Worm (Caenorhabditis elegans) whole organism, L4 larva: Measurements from ENCODE around the gene B0280.11.

Source experiments
- ama-1 ChIP-seq: fragments of 150-350 bp; optimal IDR thresholded peaks from 2 replicates; lab custom pipeline; 2014; ENCODE audit warnings: inconsistent platforms, mixed read lengths
- mep-1 ChIP-seq: fragments of 150-350 bp; sonication (generic microtip); optimal IDR thresholded peaks from 3 replicates; lab custom pipeline; 2014; ENCODE audit warnings: missing biosample characterization, missing genetic modification characterization

DNA sequence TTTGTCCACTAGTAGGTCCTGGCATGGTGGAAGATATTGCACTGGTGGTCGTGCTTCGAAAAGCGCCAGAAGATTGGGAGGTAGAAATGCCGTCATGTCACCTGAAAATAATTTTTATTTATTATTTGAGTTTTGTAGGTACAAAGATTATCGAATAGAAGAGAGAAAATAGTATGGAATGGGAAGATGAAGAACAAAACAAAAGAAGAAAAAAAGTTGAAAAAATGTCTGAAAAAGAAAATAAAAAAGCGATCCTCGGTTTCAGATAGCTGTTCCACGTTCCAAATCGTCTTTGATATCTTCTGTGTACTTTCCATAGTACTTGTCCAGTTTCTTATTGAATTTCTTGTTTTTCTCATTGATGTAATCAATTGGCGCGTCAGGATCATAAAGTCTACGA is 23.0 kb upstream of the B0280.11 start, which contains the start of gene rnp-7:
- TF ChIP-seq ama-1 (lab: Kevin White, UChicago) (no peak), mep-1 (tag; lab: Kevin White, UChicago) (no peak)
